Worm (Caenorhabditis elegans) whole organism, L4 larva: ENCODE results near the gene npl-4.2.

Experiments
- ceh-82 ChIP-seq: sonication (generic microtip); optimal IDR thresholded peaks from 2 replicates; lab custom pipeline; 2017; ENCODE audit warnings: missing biosample characterization, missing genetic modification characterization
- daf-8 ChIP-seq: fragments of 200-800 bp; sonication (Bioruptor generic); IDR thresholded peaks from 2 replicates; pipeline ENCODE4 v1.3.6; 2022; ENCODE audit warnings: missing genetic modification characterization, missing compliant biosample characterization
- duxl-1 ChIP-seq: sonication (generic microtip); optimal IDR thresholded peaks from 2 replicates; lab custom pipeline; 2016; ENCODE audit warnings: mild to moderate bottlenecking, missing genetic modification characterization, moderate library complexity, missing compliant biosample characterization; ENCODE audit not compliant: poor library complexity
- fkh-10 ChIP-seq: fragments of 150-350 bp; optimal IDR thresholded peaks from 2 replicates; lab custom pipeline; 2014; ENCODE audit warnings: missing biosample characterization, missing genetic modification reagents, missing genetic modification characterization
- lin-29 ChIP-seq: fragments of 200-800 bp; sonication (Bioruptor generic); IDR thresholded peaks from 2 replicates; pipeline ENCODE4 v1.3.6; 2022; ENCODE audit warnings: missing genetic modification reagents, missing genetic modification characterization, missing compliant biosample characterization
- lsy-2 ChIP-seq, 2 experiments: fragments of 150-350 bp in 1 of 2; sonication (generic microtip) in 1 of 2; optimal IDR thresholded peaks; 2 replicates each; lab custom pipeline; 2014 to 2017; ENCODE audit warnings: missing biosample characterization in 2 of 2, missing genetic modification characterization in 2 of 2
- mdl-1 ChIP-seq, 2 experiments: fragments of 150-350 bp in 1 of 2; sonication (generic microtip) in 1 of 2; optimal IDR thresholded peaks; 2 replicates each; lab custom pipeline; 2014 to 2017; ENCODE audit warnings: missing biosample characterization in 2 of 2, missing genetic modification characterization in 2 of 2
- mep-1 ChIP-seq: fragments of 150-350 bp; sonication (generic microtip); optimal IDR thresholded peaks from 3 replicates; lab custom pipeline; 2014; ENCODE audit warnings: missing biosample characterization, missing genetic modification characterization
- nhr-25 ChIP-seq: sonication (generic microtip); optimal IDR thresholded peaks from 2 replicates; lab custom pipeline; 2017; ENCODE audit warnings: missing genetic modification characterization, mild to moderate bottlenecking, missing compliant biosample characterization, antibody characterized with exemption, moderate library complexity, borderline replicate concordance; ENCODE audit not compliant: insufficient read depth
- rbr-2 ChIP-seq: sonication (generic microtip); optimal IDR thresholded peaks from 2 replicates; lab custom pipeline; 2016; ENCODE audit warnings: missing genotype, missing genetic modification characterization, missing compliant biosample characterization
- skn-1 ChIP-seq: fragments of 150-350 bp; optimal IDR thresholded peaks from 2 replicates; lab custom pipeline; 2014; ENCODE audit warnings: missing biosample characterization, missing genetic modification characterization
- unc-39 ChIP-seq: sonication (generic microtip); optimal IDR thresholded peaks from 2 replicates; lab custom pipeline; 2017; ENCODE audit warnings: missing biosample characterization, missing genetic modification characterization

ce11 chrII:5642110-5642509 is 19.4 kb downstream of the npl-4.2 start:
- TF ChIP-seq mdl-1 (tag; optimal IDR thresholded peaks at IDR 0.05; lab: Kevin White, UChicago) (no peak), unc-39 (tag; lab: Kevin White, UChicago) (no peak), lsy-2 (tag; optimal IDR thresholded peaks at IDR 0.05; lab: Kevin White, UChicago) (no peak), mep-1 (tag; lab: Kevin White, UChicago) (no peak), rbr-2 (tag; lab: Kevin White, UChicago) (no peak), nhr-25 (tag; lab: Kevin White, UChicago) (no peak), ceh-82 (tag; lab: Kevin White, UChicago) (no peak), skn-1 (tag; lab: Kevin White, UChicago) (no peak), fkh-10 (GFP tag; lab: Kevin White, UChicago) (no peak), lin-29 (GFP tag; lab: Robert Waterston, UW) (no peak), duxl-1 (tag; lab: Kevin White, UChicago) (no peak), daf-8 (GFP tag; lab: Robert Waterston, UW) (no peak)
